Fruit fly (Drosophila melanogaster): ENCODE measurements around the gene CG34355.

The CG34355 gene

dm6 chr3R:23803668-23804067, at the start of gene CG34355:
Gene CG34355 (plus strand): TSS chr3R:23803859.
- no peak for TF ChIP-seq noc (tag; optimal IDR thresholded peaks at IDR 0.05)

- peak; percentile 99 for TF ChIP-seq noc (tag; optimal IDR thresholded peaks at IDR 0.05)
Observed at dm6 chr3R:23757912-23758607, 45.6 kb upstream of the CG34355 start, which contains the start of the genes PTPMT1 and Hrd3. Gene PTPMT1 (plus strand): TSS chr3R:23758339. Gene Hrd3 (minus strand): TSS chr3R:23758557.

dm6 chr3R:23760219-23761018, 43.2 kb upstream of the CG34355 start, which contains the start of gene SdhD:
Gene SdhD (minus strand): TSS chr3R:23760600.
- TF ChIP-seq noc (tag; optimal IDR thresholded peaks at IDR 0.05) = peak; percentile 7

dm6 chr3R:23763015-23763414, 40.6 kb upstream of the CG34355 start, which contains the start of gene udt:
Gene udt (minus strand): TSS chr3R:23763263.
- TF ChIP-seq noc (tag; optimal IDR thresholded peaks at IDR 0.05) = no peak

dm6 chr3R:23763622-23764273, 39.9 kb upstream of the CG34355 start, which contains the start of gene Lsd-1:
Gene Lsd-1 (plus strand): TSS chr3R:23763857.
- peak; percentile 31 for TF ChIP-seq noc (tag; optimal IDR thresholded peaks at IDR 0.05)

- TF ChIP-seq noc (tag; optimal IDR thresholded peaks at IDR 0.05) = peak; percentile 69
Observed at dm6 chr3R:23767417-23767853, 36.2 kb upstream of the CG34355 start, which contains the start of the genes CG10214 and CG10375. Gene CG10214 (minus strand): TSS chr3R:23767488. Gene CG10375 (plus strand): TSS chr3R:23767712.

- peak; percentile 90 for TF ChIP-seq noc (tag; optimal IDR thresholded peaks at IDR 0.05)
Observed at dm6 chr3R:23772808-23773207, 30.9 kb upstream of the CG34355 start, which contains the start of gene tst. Gene tst (minus strand): TSS chr3R:23772859.

- peak; percentile 39 for TF ChIP-seq noc (tag; optimal IDR thresholded peaks at IDR 0.05)
Observed at dm6 chr3R:23773610-23774364, 29.9 kb upstream of the CG34355 start, which contains the start of gene CG10208. Gene CG10208 (minus strand): TSS chr3R:23774127.

- no peak for TF ChIP-seq noc (tag; optimal IDR thresholded peaks at IDR 0.05)
Observed at dm6 chr3R:23780757-23781156, 22.9 kb upstream of the CG34355 start.

- TF ChIP-seq noc (tag; optimal IDR thresholded peaks at IDR 0.05) = peak; percentile 80
Observed at dm6 chr3R:23781466-23781935, 22.2 kb upstream of the CG34355 start, which contains the start of the genes Nup98-96 and mbc. Gene Nup98-96 (minus strand): TSS chr3R:23781621. Gene mbc (plus strand): TSS chr3R:23781765.

dm6 chr3R:23782456-23783402, 20.9 kb upstream of the CG34355 start:
- TF ChIP-seq noc (tag; optimal IDR thresholded peaks at IDR 0.05) = no peak

dm6 chr3R:23783403-23783757, 20.3 kb upstream of the CG34355 start:
- TF ChIP-seq noc (tag; optimal IDR thresholded peaks at IDR 0.05) = no peak

- TF ChIP-seq noc (tag; optimal IDR thresholded peaks at IDR 0.05) = no peak
Observed at dm6 chr3R:23783961-23784360, 19.7 kb upstream of the CG34355 start.
